Fruit fly (Drosophila melanogaster) whole organism: Measurements from ENCODE around the gene Top3beta.

Experiments used
- CG8478 ChIP-seq: fragments of >200 bp; optimal IDR thresholded peaks from 2 replicates; lab custom pipeline; 2018; ENCODE audit warnings: inconsistent platforms
- Dll ChIP-seq: fragments of >200 bp; optimal IDR thresholded peaks from 2 replicates; lab custom pipeline; 2017
- pan ChIP-seq: fragments of >200 bp; optimal IDR thresholded peaks from 2 replicates; lab custom pipeline; 2017
- psq ChIP-seq: fragments of >200 bp; optimal IDR thresholded peaks from 2 replicates; lab custom pipeline; 2017
- usp ChIP-seq: fragments of >200 bp; optimal IDR thresholded peaks from 2 replicates; lab custom pipeline; 2017; ENCODE audit warnings: missing biosample characterization, missing genetic modification characterization, mixed read lengths

- TF ChIP-seq usp (GFP tag; lab: Kevin White, UChicago) (no peak), psq (lab: Kevin White, UChicago) (no peak), pan (lab: Kevin White, UChicago) (no peak), Dll (lab: Kevin White, UChicago) (no peak), CG8478 (lab: Kevin White, UChicago) (no peak)
Measured at dm6 chrX:6310408-6310807, 22.6 kb upstream of the Top3beta start.
